Fruit fly (Drosophila melanogaster): ENCODE data around the gene ds.

DNA sequence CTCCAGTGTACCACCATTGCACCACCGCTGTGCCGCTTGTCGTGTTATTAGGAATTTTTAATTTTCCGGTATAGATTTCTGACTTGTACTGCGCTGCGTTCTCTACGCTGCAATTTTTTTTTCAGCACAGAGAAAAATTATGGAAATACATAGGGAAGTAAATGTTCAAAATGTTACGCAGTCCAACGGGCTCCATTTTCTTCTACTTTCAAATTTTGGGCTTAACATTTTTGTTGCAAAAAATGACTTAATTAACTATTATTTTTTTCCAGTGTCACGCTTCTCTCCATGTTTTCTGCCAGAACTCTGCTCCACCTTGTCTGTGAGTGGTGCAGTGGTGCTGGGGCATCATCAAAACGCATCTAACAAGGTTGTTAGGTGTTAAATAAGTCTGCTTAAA is 53.8 kb downstream of the ds start:
- TF ChIP-seq psq (optimal IDR thresholded peaks at IDR 0.05), result no peak
- no peak for TF ChIP-seq pan (optimal IDR thresholded peaks at IDR 0.05)
- TF ChIP-seq CG8478 (optimal IDR thresholded peaks at IDR 0.05), result no peak

Measured in whole organism.